Fruit fly (Drosophila melanogaster) whole organism, embryonic: ENCODE measurements around the gene Rpt6.

Experiments used
- Atf-2 ChIP-seq: fragments of 200-800 bp; sonication (Bioruptor generic); optimal IDR thresholded peaks from 2 replicates; lab custom pipeline; 2016; ENCODE audit warnings: missing biosample characterization, missing genetic modification characterization
- B-H1 ChIP-seq: fragments of 200-800 bp; sonication (Bioruptor generic); IDR thresholded peaks from 3 replicates; pipeline ENCODE4 v1.3.6; 2022; ENCODE audit warnings: missing biosample characterization, missing genetic modification characterization
- CG10267 ChIP-seq: fragments of 200-800 bp; sonication (Bioruptor generic); optimal IDR thresholded peaks from 2 replicates; lab custom pipeline; 2018; ENCODE audit warnings: missing biosample characterization, mild to moderate bottlenecking, missing genetic modification characterization, moderate library complexity
- CG11695 ChIP-seq: fragments of 200-800 bp; sonication (Bioruptor generic); IDR thresholded peaks from 3 replicates; pipeline ENCODE4 v1.3.6; 2022; ENCODE audit warnings: missing biosample characterization, missing genetic modification characterization
- CG13287 ChIP-seq: fragments of 200-800 bp; sonication (Bioruptor generic); IDR thresholded peaks from 2 replicates; pipeline ENCODE4 v1.3.6; 2022; ENCODE audit warnings: missing biosample characterization, missing genetic modification characterization; ENCODE audit not compliant: partially characterized antibody
- CG1529 ChIP-seq: fragments of 200-800 bp; sonication (Bioruptor generic); optimal IDR thresholded peaks from 3 replicates; lab custom pipeline; 2018; ENCODE audit warnings: missing biosample characterization, missing genetic modification characterization
- CG17186 ChIP-seq: fragments of 200-800 bp; sonication (Bioruptor generic); optimal IDR thresholded peaks from 3 replicates; lab custom pipeline; 2017; ENCODE audit warnings: missing biosample characterization, missing genetic modification reagents, missing genetic modification characterization
- CG18619 ChIP-seq: fragments of 200-800 bp; sonication (Bioruptor generic); optimal IDR thresholded peaks from 3 replicates; lab custom pipeline; 2017; ENCODE audit warnings: missing biosample characterization, mild to moderate bottlenecking, missing genetic modification characterization
- CG30431 ChIP-seq: fragments of 200-800 bp; sonication (Bioruptor generic); optimal IDR thresholded peaks from 2 replicates; lab custom pipeline; 2017; ENCODE audit warnings: missing biosample characterization, missing genetic modification characterization
- CG31224 ChIP-seq: fragments of 200-800 bp; sonication (Bioruptor generic); IDR thresholded peaks from 2 replicates; pipeline ENCODE4 v1.3.6; 2022; ENCODE audit warnings: missing biosample characterization, missing genetic modification characterization
- CG31365 ChIP-seq: fragments of 200-800 bp; sonication (Bioruptor generic); optimal IDR thresholded peaks from 2 replicates; lab custom pipeline; 2018; ENCODE audit warnings: missing biosample characterization, mild to moderate bottlenecking, missing genetic modification characterization
- CG3163 ChIP-seq: fragments of 200-800 bp; sonication (Bioruptor generic); optimal IDR thresholded peaks from 3 replicates; lab custom pipeline; 2016; ENCODE audit warnings: missing biosample characterization, missing genetic modification characterization
- CG32772 ChIP-seq: fragments of 200-800 bp; sonication (Bioruptor generic); IDR thresholded peaks from 2 replicates; pipeline ENCODE4 v1.3.6; 2022; ENCODE audit warnings: missing biosample characterization, missing genetic modification characterization
- CG4854 ChIP-seq: fragments of 200-800 bp; sonication (Bioruptor generic); optimal IDR thresholded peaks from 2 replicates; lab custom pipeline; 2016; ENCODE audit warnings: missing biosample characterization, missing genetic modification characterization, inconsistent platforms
- CG6175 ChIP-seq: fragments of 200-800 bp; sonication (Bioruptor generic); IDR thresholded peaks from 3 replicates; pipeline ENCODE4 v1.3.6; 2022; ENCODE audit warnings: missing biosample characterization, missing genetic modification characterization
- CG6272 ChIP-seq: fragments of 200-800 bp; sonication (Bioruptor generic); IDR thresholded peaks from 2 replicates; pipeline ENCODE4 v1.3.6; 2022; ENCODE audit warnings: missing biosample characterization, missing genetic modification characterization
- CG7271 ChIP-seq: fragments of 200-800 bp; sonication (Bioruptor generic); optimal IDR thresholded peaks from 2 replicates; lab custom pipeline; 2018; ENCODE audit warnings: missing biosample characterization, mild to moderate bottlenecking, missing genetic modification characterization, moderate library complexity
- CG7745 ChIP-seq: fragments of 200-800 bp; sonication (Bioruptor generic); optimal IDR thresholded peaks from 2 replicates; lab custom pipeline; 2018; ENCODE audit warnings: missing biosample characterization, mild to moderate bottlenecking, missing genetic modification characterization, moderate library complexity
- CG8290 ChIP-seq, 3 experiments: fragments of 200-800 bp; sonication (Bioruptor generic); optimal IDR thresholded peaks; 2 replicates each; lab custom pipeline; 2016 to 2019; ENCODE audit warnings: missing biosample characterization in 3 of 3, missing genetic modification characterization in 3 of 3, mild to moderate bottlenecking in 2 of 3, moderate library complexity in 1 of 3
- Dek ChIP-seq: fragments of 200-800 bp; sonication (Bioruptor generic); optimal IDR thresholded peaks from 3 replicates; lab custom pipeline; 2019; ENCODE audit warnings: missing biosample characterization, mild to moderate bottlenecking, missing genetic modification characterization, moderate library complexity
- Ets97D ChIP-seq: fragments of 200-800 bp; sonication (Bioruptor generic); optimal IDR thresholded peaks from 3 replicates; lab custom pipeline; 2016; ENCODE audit warnings: missing biosample characterization, missing genetic modification characterization
- GATAe ChIP-seq: fragments of 200-800 bp; sonication (Bioruptor generic); conservative IDR thresholded peaks from 2 replicates; pipeline ENCODE4 v1.3.6; 2022; ENCODE audit warnings: missing biosample characterization, missing genetic modification characterization
- HmgZ ChIP-seq: fragments of 200-800 bp; sonication (Bioruptor generic); optimal IDR thresholded peaks from 2 replicates; lab custom pipeline; 2018; ENCODE audit warnings: missing biosample characterization, mild to moderate bottlenecking, missing genetic modification characterization
- Lim3 ChIP-seq: fragments of 200-800 bp; sonication (Bioruptor generic); IDR thresholded peaks from 2 replicates; pipeline ENCODE4 v1.3.6; 2022; ENCODE audit warnings: missing biosample characterization, missing genetic modification characterization
- Meics ChIP-seq: fragments of 200-800 bp; sonication (Bioruptor generic); optimal IDR thresholded peaks from 2 replicates; lab custom pipeline; 2017; ENCODE audit warnings: missing biosample characterization, mild to moderate bottlenecking, missing genetic modification characterization
- NFAT ChIP-seq: fragments of 200-800 bp; sonication (Bioruptor generic); IDR thresholded peaks from 2 replicates; pipeline ENCODE4 v1.3.6; 2022; ENCODE audit warnings: missing biosample characterization, missing genetic modification characterization
- PHDP ChIP-seq: fragments of 200-800 bp; sonication (Bioruptor generic); optimal IDR thresholded peaks from 3 replicates; lab custom pipeline; 2018; ENCODE audit warnings: missing biosample characterization, mild to moderate bottlenecking, missing genetic modification characterization, moderate library complexity
- Pdp1 ChIP-seq, 2 experiments: fragments of 200-800 bp; sonication (Bioruptor generic); optimal IDR thresholded peaks; 3 replicates each; lab custom pipeline; 2016; ENCODE audit warnings: missing biosample characterization in 2 of 2, missing genetic modification characterization in 2 of 2, mild to moderate bottlenecking in 1 of 2, moderate library complexity in 1 of 2
- Ravus ChIP-seq: fragments of 200-800 bp; sonication (Bioruptor generic); IDR thresholded peaks from 2 replicates; pipeline ENCODE4 v1.3.6; 2022; ENCODE audit warnings: missing biosample characterization, missing genetic modification characterization
- Stat92E ChIP-seq, 3 experiments: fragments of >200 bp in 2 of 3; fragments of 200-800 bp in 1 of 3; sonication (Bioruptor generic) in 1 of 3; optimal IDR thresholded peaks; 2 replicates each; lab custom pipeline; 2017 to 2019; ENCODE audit warnings: missing biosample characterization in 3 of 3, missing genetic modification characterization in 3 of 3, mild to moderate bottlenecking in 1 of 3, moderate library complexity in 1 of 3
- ap ChIP-seq: fragments of 200-800 bp; sonication (Bioruptor generic); IDR thresholded peaks from 2 replicates; pipeline ENCODE4 v1.3.6; 2022; ENCODE audit warnings: missing biosample characterization, missing genetic modification characterization
- ase ChIP-seq: fragments of 200-800 bp; sonication (Bioruptor generic); IDR thresholded peaks from 3 replicates; pipeline ENCODE4 v1.3.6; 2022; ENCODE audit warnings: missing biosample characterization, missing genetic modification characterization
- chm ChIP-seq: fragments of 200-800 bp; sonication (Bioruptor generic); IDR thresholded peaks from 2 replicates; pipeline ENCODE4 v1.3.6; 2022; ENCODE audit warnings: missing biosample characterization, missing genetic modification characterization
- crp ChIP-seq, 2 experiments: fragments of 200-800 bp; sonication (Bioruptor generic); optimal IDR thresholded peaks; 2 replicates in 1 of 2; 3 replicates in 1 of 2; lab custom pipeline; 2017; ENCODE audit warnings: missing biosample characterization in 2 of 2, missing genetic modification characterization in 2 of 2, mild to moderate bottlenecking in 1 of 2, moderate library complexity in 1 of 2
- dmrt11E ChIP-seq: fragments of 200-800 bp; sonication (Bioruptor generic); optimal IDR thresholded peaks from 3 replicates; lab custom pipeline; 2018; ENCODE audit warnings: missing biosample characterization, mild to moderate bottlenecking, missing genetic modification characterization, moderate library complexity
- dysf ChIP-seq: fragments of 200-800 bp; sonication (Bioruptor generic); IDR thresholded peaks from 3 replicates; pipeline ENCODE4 v1.3.6; 2022; ENCODE audit warnings: missing biosample characterization, missing genetic modification characterization
- ewg ChIP-seq: fragments of 200-800 bp; sonication (Bioruptor generic); optimal IDR thresholded peaks from 3 replicates; lab custom pipeline; 2017; ENCODE audit warnings: mild to moderate bottlenecking, missing biosample characterization, missing genetic modification reagents, missing genetic modification characterization
- fd102C ChIP-seq: fragments of 200-800 bp; sonication (Bioruptor generic); optimal IDR thresholded peaks from 2 replicates; lab custom pipeline; 2018; ENCODE audit warnings: missing biosample characterization, mild to moderate bottlenecking, missing genetic modification characterization, moderate library complexity
- grn ChIP-seq: fragments of 200-800 bp; sonication (Bioruptor generic); optimal IDR thresholded peaks from 3 replicates; lab custom pipeline; 2017; ENCODE audit warnings: missing biosample characterization, missing genetic modification characterization
- gt ChIP-seq: fragments of 200-800 bp; sonication (Bioruptor generic); IDR thresholded peaks from 2 replicates; pipeline ENCODE4 v1.3.6; 2022; ENCODE audit warnings: missing biosample characterization, missing genetic modification characterization
- ham ChIP-seq: fragments of 200-800 bp; sonication (Bioruptor generic); IDR thresholded peaks from 2 replicates; pipeline ENCODE4 v1.3.6; 2022; ENCODE audit warnings: missing biosample characterization, missing genetic modification characterization
- ken ChIP-seq: fragments of 200-800 bp; sonication (Bioruptor generic); IDR thresholded peaks from 3 replicates; pipeline ENCODE4 v1.3.6; 2022; ENCODE audit warnings: missing biosample characterization, missing genetic modification characterization
- nmo ChIP-seq: fragments of 200-800 bp; sonication (Bioruptor generic); optimal IDR thresholded peaks from 2 replicates; lab custom pipeline; 2018; ENCODE audit warnings: missing biosample characterization, mild to moderate bottlenecking, missing genetic modification characterization, moderate library complexity
- prd ChIP-seq, 3 experiments: fragments of >200 bp in 2 of 3; fragments of 200-800 bp in 1 of 3; sonication (Bioruptor generic) in 1 of 3; optimal IDR thresholded peaks in 2 of 3; IDR thresholded peaks in 1 of 3; 2 replicates in 2 of 3; 3 replicates in 1 of 3; pipeline versions ENCODE4 v1.3.6 to Lab custom; 2017 to 2022; ENCODE audit warnings: missing biosample characterization in 1 of 3, missing genetic modification characterization in 1 of 3
- pros ChIP-seq: fragments of 200-800 bp; sonication (Bioruptor generic); optimal IDR thresholded peaks from 3 replicates; lab custom pipeline; 2019; ENCODE audit warnings: missing biosample characterization, mild to moderate bottlenecking, missing genetic modification characterization, moderate library complexity
- stwl ChIP-seq: fragments of 200-800 bp; sonication (Bioruptor generic); optimal IDR thresholded peaks from 3 replicates; lab custom pipeline; 2018; ENCODE audit warnings: missing biosample characterization, mild to moderate bottlenecking, missing genetic modification characterization, moderate library complexity
- wor ChIP-seq: fragments of 200-800 bp; sonication (Bioruptor generic); IDR thresholded peaks from 2 replicates; pipeline ENCODE4 v1.3.6; 2022; ENCODE audit warnings: missing biosample characterization, missing genetic modification characterization
- zen ChIP-seq: fragments of 200-800 bp; sonication (Bioruptor generic); optimal IDR thresholded peaks from 3 replicates; lab custom pipeline; 2018; ENCODE audit warnings: missing biosample characterization, mild to moderate bottlenecking, missing genetic modification characterization, moderate library complexity

Gene Rpt6

DNA sequence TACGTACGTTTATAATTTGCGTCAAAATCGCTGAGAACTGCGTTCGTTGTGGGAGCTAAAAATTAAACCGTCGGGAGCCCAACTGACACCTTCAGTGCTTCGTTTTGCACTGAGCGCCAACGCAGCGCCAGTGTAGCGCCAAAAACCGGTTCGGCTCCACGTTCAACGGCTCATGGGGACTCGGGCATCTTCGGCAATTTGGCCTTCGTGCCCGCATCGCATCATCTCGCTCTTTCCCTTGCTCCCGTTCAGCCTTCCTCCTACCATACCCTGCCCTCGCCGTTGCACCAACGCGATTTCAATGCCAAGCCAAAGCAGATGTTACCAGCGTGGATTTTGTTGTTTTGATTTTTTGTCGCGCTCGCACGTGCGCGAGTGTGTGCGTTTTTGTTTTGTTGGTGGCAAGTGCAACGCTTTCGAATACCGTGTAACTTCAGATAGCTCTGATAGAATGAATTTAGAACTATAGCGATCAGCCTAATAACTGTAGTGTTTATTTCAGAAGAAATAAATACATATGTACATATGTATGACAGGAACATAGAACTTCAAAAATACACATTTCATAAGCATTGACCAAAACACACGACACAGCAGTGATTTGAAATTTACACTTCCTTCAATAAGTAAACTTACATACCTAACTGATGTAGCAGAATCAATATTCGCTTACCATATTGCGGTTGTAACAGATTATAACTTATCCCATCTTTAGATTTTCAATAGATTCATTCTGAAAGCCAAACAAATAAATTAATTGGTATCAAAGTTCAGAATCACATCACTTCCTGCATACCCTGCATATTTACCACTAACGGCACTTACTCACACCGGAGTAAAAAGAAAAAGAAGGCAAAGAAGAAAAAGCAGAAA, 34.6 kb upstream of the Rpt6 start, which contains the start of gene Mnr (continued):
- TF ChIP-seq grn (no peak), HmgZ (tag; lab: Kevin White, UChicago) (no peak), crp (GFP tag; optimal IDR thresholded peaks at IDR 0.05; lab: Kevin White, UChicago) (no peak), CG8290 (GFP tag; optimal IDR thresholded peaks at IDR 0.05; lab: Kevin White, UChicago) (no peak), CG8290 (tag; optimal IDR thresholded peaks at IDR 0.05; lab: Kevin White, UChicago) (peak in 1 of 2 experiments; percentile 70), nmo (peak; percentile 2), CG4854 (GFP tag; lab: Kevin White, UChicago) (no peak), ham (GFP tag; lab: Robert Waterston, UW) (no peak), chm (GFP tag; lab: Robert Waterston, UW) (no peak; the same call in 1 of the 2 replicates), CG31365 (tag; lab: Kevin White, UChicago) (no peak), CG11695 (GFP tag; lab: Robert Waterston, UW) (no peak), prd (optimal IDR thresholded peaks at IDR 0.05; lab: Kevin White, UChicago) (no peak), prd (GFP tag; IDR thresholded peaks at IDR 0.05; lab: Robert Waterston, UW) (no peak), Ravus (GFP tag; lab: Robert Waterston, UW) (no peak), CG31224 (GFP tag; lab: Robert Waterston, UW) (no peak), Stat92E (GFP tag; optimal IDR thresholded peaks at IDR 0.05; lab: Kevin White, UChicago) (peak in 1 of 3 experiments; percentile 30), PHDP (no peak), CG10267 (tag; lab: Kevin White, UChicago) (no peak), CG17186 (no peak), Lim3 (GFP tag; lab: Robert Waterston, UW) (no peak), pros (GFP tag; lab: Kevin White, UChicago) (peak; percentile 49), ewg (no peak), ken (GFP tag; lab: Robert Waterston, UW) (no peak), CG3163 (GFP tag; lab: Kevin White, UChicago) (no peak), dmrt11E (tag; lab: Kevin White, UChicago) (no peak), ap (GFP tag; lab: Robert Waterston, UW) (no peak), CG1529 (GFP tag; lab: Kevin White, UChicago) (no peak), CG30431 (GFP tag; lab: Kevin White, UChicago) (no peak), CG7745 (tag; lab: Kevin White, UChicago) (no peak), NFAT (GFP tag; lab: Robert Waterston, UW) (peak; percentile 21; the same call in 1 of the 2 replicates), gt (GFP tag; lab: Robert Waterston, UW) (no peak), Atf-2 (GFP tag; lab: Kevin White, UChicago) (no peak), Dek (tag; lab: Kevin White, UChicago) (no peak), Pdp1 (GFP tag; optimal IDR thresholded peaks at IDR 0.05; lab: Kevin White, UChicago) (peak in 1 of 2 experiments; percentile 38), zen (tag; lab: Kevin White, UChicago) (no peak), CG7271 (tag; lab: Kevin White, UChicago) (no peak), CG32772 (no peak), Meics (GFP tag; lab: Kevin White, UChicago) (no peak), Ets97D (no peak), CG18619 (GFP tag; lab: Kevin White, UChicago) (no peak), wor (GFP tag; lab: Robert Waterston, UW) (no peak), CG6175 (peak; percentile 95), dysf (GFP tag; lab: Robert Waterston, UW) (0 out of 3 replicates have a peak, but pooled peaks have one; percentile 2), CG13287 (GFP tag; lab: Robert Waterston, UW) (peak; percentile 45), GATAe (GFP tag; lab: Robert Waterston, UW) (no peak), CG6272 (GFP tag; lab: Robert Waterston, UW) (no peak), fd102C (no peak), stwl (peak; percentile 9), B-H1 (GFP tag; lab: Robert Waterston, UW) (no peak), ase (GFP tag; lab: Robert Waterston, UW) (no peak)
